Worm (Caenorhabditis elegans): Measurements from ENCODE around the gene Y43C5A.3.
"Not testable (repeated sequence)": the region's sequence is repeated elsewhere in the genome, so short reads cannot be mapped to it uniquely, and the experiment has no call there.

- TF ChIP-seq nhr-12 (tag; optimal IDR thresholded peaks at IDR 0.05); snpc-4 (tag; optimal IDR thresholded peaks at IDR 0.05); ceh-83 (GFP tag; optimal IDR thresholded peaks at IDR 0.05); unc-62 (GFP tag; optimal IDR thresholded peaks at IDR 0.05): not testable (repeated sequence)
Observed at ce11 chrIV:10322650-10323049, 48.8 kb downstream of the Y43C5A.3 start, which contains the start of gene R09E10.1.
